Fruit fly (Drosophila melanogaster): Measurements from ENCODE around the gene CG33339.

The CG33339 gene

DNA sequence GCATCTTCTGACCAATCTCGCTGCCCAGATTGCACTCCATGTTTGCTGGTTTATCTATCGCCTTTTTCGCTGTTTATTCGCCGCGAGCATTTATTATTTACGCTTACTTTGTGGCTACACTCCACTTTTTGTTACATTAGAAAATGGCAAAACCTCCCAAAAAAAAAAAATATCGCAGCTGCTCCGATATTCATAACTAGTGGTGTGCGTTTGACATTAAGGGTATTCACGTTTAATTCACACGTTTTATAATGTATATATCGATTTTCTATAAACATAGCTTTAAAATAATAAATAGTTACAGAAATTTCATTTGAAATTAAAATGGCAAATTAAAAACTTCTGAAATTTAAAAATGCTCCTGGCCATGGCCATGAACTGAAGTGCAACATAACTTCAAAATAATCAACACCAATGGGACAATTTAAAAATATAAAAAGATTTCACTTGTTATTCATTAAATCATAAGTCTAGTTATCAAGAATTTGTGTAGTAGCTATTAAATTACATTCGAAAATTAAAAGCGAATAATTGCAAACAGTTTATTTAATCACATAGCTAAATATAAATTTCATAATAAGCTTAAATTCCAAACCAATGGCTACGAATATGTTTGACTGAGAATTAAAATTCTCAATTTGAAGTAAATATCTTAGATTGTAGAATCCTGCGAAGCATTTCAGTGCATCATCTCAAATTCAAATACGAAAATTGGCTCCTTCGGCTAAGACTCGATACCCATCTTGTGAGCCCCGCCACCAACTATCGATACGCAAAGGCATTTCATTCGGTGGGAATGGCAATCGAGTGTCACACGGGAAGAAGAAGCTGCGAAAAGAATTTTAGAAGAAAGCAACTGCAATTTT lies 43.2 kb upstream of the CG33339 start, which contains the start of the genes Nab2 and BRWD3 (continued):
- TF ChIP-seq gro (GFP tag; optimal IDR thresholded peaks at IDR 0.05) (no peak), CG15269 (tag; optimal IDR thresholded peaks at IDR 0.05) (no peak), CG17802 (tag; optimal IDR thresholded peaks at IDR 0.05) (no peak), MBD-R2 (GFP tag; IDR thresholded peaks at IDR 0.05) (peak; percentile 67), CG9437 (GFP tag; optimal IDR thresholded peaks at IDR 0.05) (peak; percentile 33), ara (GFP tag; IDR thresholded peaks at IDR 0.05) (0 out of 2 replicates have a peak, but pooled peaks have one; percentile 50), CG13123 (GFP tag; optimal IDR thresholded peaks at IDR 0.05) (no peak), CG7963 (GFP tag; IDR thresholded peaks at IDR 0.05; ENCODE audit: partially characterized antibody) (peak; percentile 69; the same call in 2 of the 3 replicates), zf30C (GFP tag; optimal IDR thresholded peaks at IDR 0.05) (no peak), row (GFP tag; IDR thresholded peaks at IDR 0.05) (peak; percentile 70), CG5245 (GFP tag; optimal IDR thresholded peaks at IDR 0.05) (no peak), bbx (GFP tag; IDR thresholded peaks at IDR 0.05; ENCODE audit: partially characterized antibody) (peak; percentile 75), CG5180 (GFP tag; optimal IDR thresholded peaks at IDR 0.05) (no peak), CG33557 (GFP tag; optimal IDR thresholded peaks at IDR 0.05) (no peak), Gsc (GFP tag; IDR thresholded peaks at IDR 0.05) (no peak), Sry-β (GFP tag; optimal IDR thresholded peaks at IDR 0.05) (peak; percentile 56), sna (GFP tag; IDR thresholded peaks at IDR 0.05; ENCODE audit: partially characterized antibody) (peak; percentile 27; the same call in 1 of the 2 replicates), bcd (GFP tag; optimal IDR thresholded peaks at IDR 0.05) (peak; percentile 22), Hr78 (GFP tag; optimal IDR thresholded peaks at IDR 0.05) (no peak), fu2 (GFP tag; optimal IDR thresholded peaks at IDR 0.05) (no peak), hbn (GFP tag; IDR thresholded peaks at IDR 0.05; ENCODE audit: partially characterized antibody) (peak; percentile 54), CG3163 (GFP tag; optimal IDR thresholded peaks at IDR 0.05) (no peak), CHES-1-like (GFP tag; optimal IDR thresholded peaks at IDR 0.05) (no peak), repo (GFP tag; optimal IDR thresholded peaks at IDR 0.05) (no peak), ATbp (GFP tag; optimal IDR thresholded peaks at IDR 0.05) (no peak), HLH54F (GFP tag; optimal IDR thresholded peaks at IDR 0.05) (no peak), CG2889 (GFP tag; IDR thresholded peaks at IDR 0.05) (no peak), vvl (GFP tag; IDR thresholded peaks at IDR 0.05) (peak; percentile 66), CG8281 (tag; optimal IDR thresholded peaks at IDR 0.05) (no peak), CG2202 (tag; optimal IDR thresholded peaks at IDR 0.05) (no peak), crp (GFP tag; optimal IDR thresholded peaks at IDR 0.05) (peak in 1 of 2 experiments; percentile 24), Hand (GFP tag; optimal IDR thresholded peaks at IDR 0.05) (no peak), C15 (GFP tag; IDR thresholded peaks at IDR 0.05) (no peak), Ada2b (GFP tag; IDR thresholded peaks at IDR 0.05) (no peak), CG14965 (GFP tag; optimal IDR thresholded peaks at IDR 0.05; ENCODE audit: borderline replicate concordance) (no peak), ftz-f1 (GFP tag; optimal IDR thresholded peaks at IDR 0.05) (no peak), CG17612 (GFP tag; IDR thresholded peaks at IDR 0.05) (no peak), CG2199 (GFP tag; IDR thresholded peaks at IDR 0.05) (no peak), exex (tag; optimal IDR thresholded peaks at IDR 0.05) (no peak), Kr (GFP tag; optimal IDR thresholded peaks at IDR 0.05) (no peak), otp (GFP tag; IDR thresholded peaks at IDR 0.05) (no peak), amos (GFP tag; IDR thresholded peaks at IDR 0.05; ENCODE audit: partially characterized antibody) (peak; percentile 83), ac (GFP tag; optimal IDR thresholded peaks at IDR 0.05) (no peak), pho (GFP tag; optimal IDR thresholded peaks at IDR 0.05) (peak; percentile 1), CrebB (tag; optimal IDR thresholded peaks at IDR 0.05) (no peak), CG14050 (GFP tag; IDR thresholded peaks at IDR 0.05) (no peak), CG13287 (GFP tag; IDR thresholded peaks at IDR 0.05; ENCODE audit: partially characterized antibody) (peak; percentile 52), unpg (GFP tag; optimal IDR thresholded peaks at IDR 0.05) (no peak)

Data from whole organism, embryonic.